Fruit fly (Drosophila melanogaster): Measurements from ENCODE around the gene NLaz.

Gene NLaz

dm6 chr2L:1399434-1399833 is 37.8 kb upstream of the NLaz start (continued):
- TF ChIP-seq CG2202 (tag; optimal IDR thresholded peaks at IDR 0.05) (peak; percentile 14), CG33557 (GFP tag; optimal IDR thresholded peaks at IDR 0.05) (peak; percentile 3), ci (GFP tag; IDR thresholded peaks at IDR 0.05) (peak; percentile 44; the same call in 1 of the 3 replicates), Med (GFP tag) (peak; percentile 68), CG8478 (optimal IDR thresholded peaks at IDR 0.05) (peak; percentile 85), ara (GFP tag; IDR thresholded peaks at IDR 0.05) (0 out of 2 replicates have a peak, but pooled peaks have one; percentile 18), CG15479 (GFP tag; optimal IDR thresholded peaks at IDR 0.05) (no peak), CG8089 (GFP tag; optimal IDR thresholded peaks at IDR 0.05) (peak; percentile 24), bbx (GFP tag; IDR thresholded peaks at IDR 0.05; ENCODE audit: partially characterized antibody) (0 out of 2 replicates have a peak, but pooled peaks have one; percentile 9), CG1832 (GFP tag; optimal IDR thresholded peaks at IDR 0.05) (peak; percentile 74), sd (tag; optimal IDR thresholded peaks at IDR 0.05) (peak; percentile 2), so (GFP tag; IDR thresholded peaks at IDR 0.05) (0 out of 3 replicates have a peak, but pooled peaks have one; percentile 7)

- 0 out of 3 replicates have a peak, but pooled peaks have one; percentile 13 for TF ChIP-seq row (GFP tag; IDR thresholded peaks at IDR 0.05)
- TF ChIP-seq E2f1 (GFP tag; IDR thresholded peaks at IDR 0.05), result peak; percentile 26; the same call in 1 of the 2 replicates
- peak; percentile 9 for TF ChIP-seq phol (tag; optimal IDR thresholded peaks at IDR 0.05)
- peak; percentile 10 for TF ChIP-seq dmrt11E (tag; optimal IDR thresholded peaks at IDR 0.05)
- TF ChIP-seq CG10979 (tag; optimal IDR thresholded peaks at IDR 0.05), result peak; percentile 28
- no peak for TF ChIP-seq grn (GFP tag; optimal IDR thresholded peaks at IDR 0.05)
- no peak for TF ChIP-seq chif (GFP tag; optimal IDR thresholded peaks at IDR 0.05)
- TF ChIP-seq tna (GFP tag; IDR thresholded peaks at IDR 0.05; ENCODE audit: partially characterized antibody), result no peak
- TF ChIP-seq dpn (GFP tag; optimal IDR thresholded peaks at IDR 0.05), result peak in 1 of 2 experiments; percentile 10
- 0 out of 3 replicates have a peak, but pooled peaks have one; percentile 24 for TF ChIP-seq dysf (GFP tag; IDR thresholded peaks at IDR 0.05)
- TF ChIP-seq nmo (GFP tag; optimal IDR thresholded peaks at IDR 0.05), result peak; percentile 17
- peak; percentile 30 for TF ChIP-seq CG30403 (GFP tag; optimal IDR thresholded peaks at IDR 0.05)
- no peak for TF ChIP-seq prd (optimal IDR thresholded peaks at IDR 0.05)
- peak; percentile 6; the same call in 1 of the 3 replicates for TF ChIP-seq prd (GFP tag; IDR thresholded peaks at IDR 0.05)
- peak in 1 of 2 experiments; percentile 41 for TF ChIP-seq bsh (GFP tag; optimal IDR thresholded peaks at IDR 0.05)
- TF ChIP-seq Xrp1 (GFP tag; IDR thresholded peaks at IDR 0.05), result 0 out of 2 replicates have a peak, but pooled peaks have one; percentile 27
- TF ChIP-seq CG1603 (tag; optimal IDR thresholded peaks at IDR 0.05), result peak; percentile 36
- TF ChIP-seq CG18262 (tag; optimal IDR thresholded peaks at IDR 0.05), result peak; percentile 6
- peak; percentile 13 for TF ChIP-seq az2 (GFP tag; optimal IDR thresholded peaks at IDR 0.05)
- peak; percentile 28 for TF ChIP-seq Sox102F (GFP tag; optimal IDR thresholded peaks at IDR 0.05)
- peak; percentile 40 for TF ChIP-seq dmrt99B (tag; optimal IDR thresholded peaks at IDR 0.05)
- TF ChIP-seq Ets65A (GFP tag), result peak; percentile 88
- 0 out of 2 replicates have a peak, but pooled peaks have one; percentile 26 for TF ChIP-seq Drgx (GFP tag; IDR thresholded peaks at IDR 0.05)
- TF ChIP-seq Hr51 (GFP tag; optimal IDR thresholded peaks at IDR 0.05), result peak in 1 of 2 experiments; percentile 12
- 0 out of 3 replicates have a peak, but pooled peaks have one; percentile 53 for TF ChIP-seq ci (GFP tag; IDR thresholded peaks at IDR 0.05)
- peak; percentile 14 for TF ChIP-seq CG8388 (GFP tag; optimal IDR thresholded peaks at IDR 0.05)
- TF ChIP-seq vvl (GFP tag; IDR thresholded peaks at IDR 0.05), result 0 out of 2 replicates have a peak, but pooled peaks have one; percentile 38
- TF ChIP-seq tin (GFP tag; optimal IDR thresholded peaks at IDR 0.05), result peak; percentile 18
- TF ChIP-seq Blimp-1 (GFP tag; optimal IDR thresholded peaks at IDR 0.05), result peak; percentile 20
- peak; percentile 10 for TF ChIP-seq sens (GFP tag)
- peak; percentile 2 for TF ChIP-seq CG7839 (tag; optimal IDR thresholded peaks at IDR 0.05)
- peak; percentile 31; the same call in 1 of the 2 replicates for TF ChIP-seq CG31441 (GFP tag; IDR thresholded peaks at IDR 0.05)
- no peak for TF ChIP-seq nau (GFP tag; optimal IDR thresholded peaks at IDR 0.05)
- peak; percentile 5 for TF ChIP-seq Oli (tag; optimal IDR thresholded peaks at IDR 0.05)
- no peak for TF ChIP-seq Sin3A (optimal IDR thresholded peaks at IDR 0.05)
- peak; percentile 57 for TF ChIP-seq Med (GFP tag)
- TF ChIP-seq CG11504 (tag; optimal IDR thresholded peaks at IDR 0.05), result peak; percentile 37
- peak; percentile 17 for TF ChIP-seq CoRest (tag; optimal IDR thresholded peaks at IDR 0.05)
- TF ChIP-seq ssp (GFP tag; IDR thresholded peaks at IDR 0.05), result no peak
These were observed 32.0 kb upstream of the NLaz start for dm6 chr2L:1393611-1394010.

All from whole organism, embryonic.